Fruit fly (Drosophila melanogaster): ENCODE data around the gene Ankle2.

Gene Ankle2

dm6 chrX:17550957-17551356 lies 28.1 kb downstream of the Ankle2 start:
- TF ChIP-seq CG8301 (tag; optimal IDR thresholded peaks at IDR 0.05), result peak; percentile 24
- TF ChIP-seq CG4496 (GFP tag; IDR thresholded peaks at IDR 0.05), result peak; percentile 77; the same call in 2 of the 3 replicates
- peak; percentile 68 for TF ChIP-seq fd96Ca (GFP tag; IDR thresholded peaks at IDR 0.05)
- TF ChIP-seq CG12605 (GFP tag; IDR thresholded peaks at IDR 0.05), result peak; percentile 41; the same call in 1 of the 2 replicates
- TF ChIP-seq Pif1A (GFP tag; optimal IDR thresholded peaks at IDR 0.05), result peak; percentile 61
- TF ChIP-seq CG9948 (tag; optimal IDR thresholded peaks at IDR 0.05), result peak; percentile 64
- TF ChIP-seq CG34367 (tag; optimal IDR thresholded peaks at IDR 0.05), result peak; percentile 45
- no peak for TF ChIP-seq EcR (GFP tag; optimal IDR thresholded peaks at IDR 0.05)
- no peak for TF ChIP-seq gl (tag; optimal IDR thresholded peaks at IDR 0.05)
- TF ChIP-seq CG32121 (GFP tag; IDR thresholded peaks at IDR 0.05), result no peak; the same call in 1 of the 2 replicates
- no peak for TF ChIP-seq rn (GFP tag; IDR thresholded peaks at IDR 0.05)
- TF ChIP-seq D1 (tag; optimal IDR thresholded peaks at IDR 0.05), result no peak
- TF ChIP-seq CG15710 (tag; optimal IDR thresholded peaks at IDR 0.05), result peak; percentile 68
- peak; percentile 48 for TF ChIP-seq Pif1B (GFP tag; optimal IDR thresholded peaks at IDR 0.05)
- peak; percentile 30; the same call in 1 of the 2 replicates for TF ChIP-seq Ets98B (GFP tag; IDR thresholded peaks at IDR 0.05)
- peak; percentile 59 for TF ChIP-seq CG14655 (GFP tag; optimal IDR thresholded peaks at IDR 0.05)
- peak; percentile 56 for TF ChIP-seq Snoo (tag; optimal IDR thresholded peaks at IDR 0.05)
- TF ChIP-seq CG13204 (GFP tag; optimal IDR thresholded peaks at IDR 0.05), result peak; percentile 30
- TF ChIP-seq CG17806 (tag; optimal IDR thresholded peaks at IDR 0.05), result peak; percentile 60
- TF ChIP-seq CG10348 (GFP tag; IDR thresholded peaks at IDR 0.05), result no peak
- peak; percentile 69 for TF ChIP-seq CG8159 (tag; optimal IDR thresholded peaks at IDR 0.05)

dm6 chrX:17550307-17550706 lies 28.7 kb downstream of the Ankle2 start:
- TF ChIP-seq Pif1B (GFP tag; optimal IDR thresholded peaks at IDR 0.05) (no peak), fd96Ca (GFP tag; IDR thresholded peaks at IDR 0.05) (no peak), Ets98B (GFP tag; IDR thresholded peaks at IDR 0.05) (no peak), CG34367 (tag; optimal IDR thresholded peaks at IDR 0.05) (no peak), CG4496 (GFP tag; IDR thresholded peaks at IDR 0.05) (no peak), CG32121 (GFP tag; IDR thresholded peaks at IDR 0.05) (no peak), rn (GFP tag; IDR thresholded peaks at IDR 0.05) (no peak), gl (tag; optimal IDR thresholded peaks at IDR 0.05) (no peak), EcR (GFP tag; optimal IDR thresholded peaks at IDR 0.05) (no peak), CG14655 (GFP tag; optimal IDR thresholded peaks at IDR 0.05) (peak; percentile 29), CG13204 (GFP tag; optimal IDR thresholded peaks at IDR 0.05) (no peak), Pif1A (GFP tag; optimal IDR thresholded peaks at IDR 0.05) (no peak), CG9948 (tag; optimal IDR thresholded peaks at IDR 0.05) (peak; percentile 47), D1 (tag; optimal IDR thresholded peaks at IDR 0.05) (no peak), CG8301 (tag; optimal IDR thresholded peaks at IDR 0.05) (no peak), CG17806 (tag; optimal IDR thresholded peaks at IDR 0.05) (peak; percentile 28), CG12605 (GFP tag; IDR thresholded peaks at IDR 0.05) (no peak), Snoo (tag; optimal IDR thresholded peaks at IDR 0.05) (no peak), CG10348 (GFP tag; IDR thresholded peaks at IDR 0.05) (no peak), CG8159 (tag; optimal IDR thresholded peaks at IDR 0.05) (peak; percentile 44), CG15710 (tag; optimal IDR thresholded peaks at IDR 0.05) (peak; percentile 42)

- no peak for TF ChIP-seq Ets98B (GFP tag; IDR thresholded peaks at IDR 0.05)
- TF ChIP-seq CG8159 (tag; optimal IDR thresholded peaks at IDR 0.05), result peak; percentile 35
- TF ChIP-seq CG32121 (GFP tag; IDR thresholded peaks at IDR 0.05), result no peak
- TF ChIP-seq fd96Ca (GFP tag; IDR thresholded peaks at IDR 0.05), result no peak
- peak; percentile 4 for TF ChIP-seq CG14655 (GFP tag; optimal IDR thresholded peaks at IDR 0.05)
- peak; percentile 41 for TF ChIP-seq Snoo (tag; optimal IDR thresholded peaks at IDR 0.05)
Observed at dm6 chrX:17545580-17545979, 33.4 kb downstream of the Ankle2 start.

- no peak for TF ChIP-seq CG34367 (tag; optimal IDR thresholded peaks at IDR 0.05)
- no peak for TF ChIP-seq D1 (tag; optimal IDR thresholded peaks at IDR 0.05)
- no peak for TF ChIP-seq CG10348 (GFP tag; IDR thresholded peaks at IDR 0.05)
- no peak for TF ChIP-seq rn (GFP tag; IDR thresholded peaks at IDR 0.05)
- 0 out of 2 replicates have a peak, but pooled peaks have one; percentile 11 for TF ChIP-seq CG32121 (GFP tag; IDR thresholded peaks at IDR 0.05)
- no peak for TF ChIP-seq Pif1B (GFP tag; optimal IDR thresholded peaks at IDR 0.05)
- TF ChIP-seq fd96Ca (GFP tag; IDR thresholded peaks at IDR 0.05), result 0 out of 3 replicates have a peak, but pooled peaks have one; percentile 35
- no peak for TF ChIP-seq Snoo (tag; optimal IDR thresholded peaks at IDR 0.05)
- no peak for TF ChIP-seq CG17806 (tag; optimal IDR thresholded peaks at IDR 0.05)
- TF ChIP-seq CG8301 (tag; optimal IDR thresholded peaks at IDR 0.05), result peak; percentile 32
- peak; percentile 44 for TF ChIP-seq CG14655 (GFP tag; optimal IDR thresholded peaks at IDR 0.05)
- TF ChIP-seq CG4496 (GFP tag; IDR thresholded peaks at IDR 0.05), result peak; percentile 71; the same call in 2 of the 3 replicates
- no peak for TF ChIP-seq gl (tag; optimal IDR thresholded peaks at IDR 0.05)
- no peak for TF ChIP-seq CG9948 (tag; optimal IDR thresholded peaks at IDR 0.05)
- TF ChIP-seq EcR (GFP tag; optimal IDR thresholded peaks at IDR 0.05), result no peak
- TF ChIP-seq CG8159 (tag; optimal IDR thresholded peaks at IDR 0.05), result no peak
- TF ChIP-seq CG15710 (tag; optimal IDR thresholded peaks at IDR 0.05), result no peak
- TF ChIP-seq Ets98B (GFP tag; IDR thresholded peaks at IDR 0.05), result peak; percentile 22; the same call in 1 of the 2 replicates
- no peak for TF ChIP-seq CG12605 (GFP tag; IDR thresholded peaks at IDR 0.05)
- TF ChIP-seq CG13204 (GFP tag; optimal IDR thresholded peaks at IDR 0.05), result no peak
- TF ChIP-seq Pif1A (GFP tag; optimal IDR thresholded peaks at IDR 0.05), result peak; percentile 11
Observed at dm6 chrX:17544409-17544808, 34.6 kb downstream of the Ankle2 start.

- TF ChIP-seq Ets98B (GFP tag; IDR thresholded peaks at IDR 0.05), result peak; percentile 75
- TF ChIP-seq Pif1B (GFP tag; optimal IDR thresholded peaks at IDR 0.05), result peak; percentile 41
- peak; percentile 58; the same call in 2 of the 3 replicates for TF ChIP-seq fd96Ca (GFP tag; IDR thresholded peaks at IDR 0.05)
- peak; percentile 80 for TF ChIP-seq CG17806 (tag; optimal IDR thresholded peaks at IDR 0.05)
- peak; percentile 45 for TF ChIP-seq Snoo (tag; optimal IDR thresholded peaks at IDR 0.05)
- peak; percentile 73 for TF ChIP-seq CG8301 (tag; optimal IDR thresholded peaks at IDR 0.05)
- TF ChIP-seq CG13204 (GFP tag; optimal IDR thresholded peaks at IDR 0.05), result peak; percentile 30
- peak; percentile 87 for TF ChIP-seq CG34367 (tag; optimal IDR thresholded peaks at IDR 0.05)
- peak; percentile 17 for TF ChIP-seq gl (tag; optimal IDR thresholded peaks at IDR 0.05)
- peak; percentile 78 for TF ChIP-seq CG9948 (tag; optimal IDR thresholded peaks at IDR 0.05)
- no peak for TF ChIP-seq CG10348 (GFP tag; IDR thresholded peaks at IDR 0.05)
- TF ChIP-seq Pif1A (GFP tag; optimal IDR thresholded peaks at IDR 0.05), result peak; percentile 68
- peak; percentile 79 for TF ChIP-seq CG15710 (tag; optimal IDR thresholded peaks at IDR 0.05)
- TF ChIP-seq CG8159 (tag; optimal IDR thresholded peaks at IDR 0.05), result peak; percentile 79
- TF ChIP-seq EcR (GFP tag; optimal IDR thresholded peaks at IDR 0.05), result no peak
- peak; percentile 78 for TF ChIP-seq CG14655 (GFP tag; optimal IDR thresholded peaks at IDR 0.05)
- TF ChIP-seq D1 (tag; optimal IDR thresholded peaks at IDR 0.05), result no peak
- peak; percentile 76 for TF ChIP-seq CG4496 (GFP tag; IDR thresholded peaks at IDR 0.05)
- TF ChIP-seq rn (GFP tag; IDR thresholded peaks at IDR 0.05), result peak; percentile 52
- TF ChIP-seq CG12605 (GFP tag; IDR thresholded peaks at IDR 0.05), result peak; percentile 63
- TF ChIP-seq CG32121 (GFP tag; IDR thresholded peaks at IDR 0.05), result peak; percentile 44; the same call in 1 of the 2 replicates
Observed at dm6 chrX:17543324-17543723, 35.7 kb downstream of the Ankle2 start.
